Worm (Caenorhabditis elegans) whole organism, late embryonic: Measurements from ENCODE around the gene Y55F3AR.2.

Experiments used
- ama-1 ChIP-seq: fragments of 150-350 bp; optimal IDR thresholded peaks from 2 replicates; lab custom pipeline; 2014
- ceh-22 ChIP-seq: sonication (generic microtip); optimal IDR thresholded peaks from 2 replicates; lab custom pipeline; 2017; ENCODE audit warnings: missing biosample characterization, missing genetic modification characterization
- elt-2 ChIP-seq: sonication (generic microtip); optimal IDR thresholded peaks from 2 replicates; lab custom pipeline; 2016; ENCODE audit warnings: missing genetic modification reagents, missing genetic modification characterization, missing compliant biosample characterization
- ets-4 ChIP-seq: sonication (generic microtip); optimal IDR thresholded peaks from 2 replicates; lab custom pipeline; 2016; ENCODE audit warnings: missing genetic modification characterization, missing compliant biosample characterization
- eyg-1 ChIP-seq: sonication (generic microtip); optimal IDR thresholded peaks from 2 replicates; lab custom pipeline; 2016; ENCODE audit warnings: missing genotype, missing genetic modification characterization, missing compliant biosample characterization
- fkh-6 ChIP-seq: sonication (generic microtip); optimal IDR thresholded peaks from 2 replicates; lab custom pipeline; 2016; ENCODE audit warnings: missing genetic modification characterization, missing compliant biosample characterization
- hlh-15 ChIP-seq: sonication (generic microtip); optimal IDR thresholded peaks from 2 replicates; lab custom pipeline; 2016; ENCODE audit warnings: missing genetic modification characterization, missing compliant biosample characterization
- npax-4 ChIP-seq: sonication (generic microtip); optimal IDR thresholded peaks from 2 replicates; lab custom pipeline; 2016; ENCODE audit warnings: missing genetic modification characterization, missing compliant biosample characterization
- pqm-1 ChIP-seq: sonication (generic microtip); optimal IDR thresholded peaks from 2 replicates; lab custom pipeline; 2016; ENCODE audit warnings: missing genetic modification characterization, missing compliant biosample characterization
- pros-1 ChIP-seq: fragments of 150-350 bp; optimal IDR thresholded peaks from 2 replicates; lab custom pipeline; 2014; ENCODE audit warnings: missing biosample characterization, missing genetic modification reagents, missing genetic modification characterization
- sdc-2 ChIP-seq: sonication (generic microtip); optimal IDR thresholded peaks from 2 replicates; lab custom pipeline; 2016; ENCODE audit warnings: missing genotype, missing genetic modification characterization, missing compliant biosample characterization
- tbx-2 ChIP-seq: sonication (generic microtip); optimal IDR thresholded peaks from 2 replicates; lab custom pipeline; 2016; ENCODE audit warnings: missing genetic modification characterization, missing compliant biosample characterization
- unc-42 ChIP-seq: sonication (generic microtip); optimal IDR thresholded peaks from 2 replicates; lab custom pipeline; 2016; ENCODE audit warnings: missing genotype, missing genetic modification characterization, missing compliant biosample characterization
- unc-86 ChIP-seq: sonication (generic microtip); optimal IDR thresholded peaks from 2 replicates; lab custom pipeline; 2016; ENCODE audit warnings: missing genetic modification characterization, missing compliant biosample characterization

- TF ChIP-seq hlh-15 (tag; lab: Kevin White, UChicago) (no peak), ets-4 (no peak), ama-1 (lab: Kevin White, UChicago) (no peak), unc-86 (tag; lab: Kevin White, UChicago) (no peak), fkh-6 (tag; lab: Kevin White, UChicago) (no peak), npax-4 (tag; lab: Kevin White, UChicago) (no peak), sdc-2 (no peak), pros-1 (no peak), pqm-1 (no peak), unc-42 (tag; lab: Kevin White, UChicago) (no peak), tbx-2 (tag; lab: Kevin White, UChicago) (no peak), ceh-22 (no peak), eyg-1 (tag; lab: Kevin White, UChicago) (no peak), elt-2 (no peak)
Measured at ce11 chrIV:1064289-1064848, 30.0 kb upstream of the Y55F3AR.2 start.
